Worm (Caenorhabditis elegans) whole organism, young adult: ENCODE results near the gene H12I19.115.
A peak's percentile ranks its signal among the peaks of the same experiment; 100 is the strongest.

ENCODE experiments used
- B0261.1 ChIP-seq: sonication (generic microtip); optimal IDR thresholded peaks from 2 replicates; lab custom pipeline; 2016; ENCODE audit warnings: mild to moderate bottlenecking, missing genetic modification characterization, moderate library complexity, missing compliant biosample characterization
- D2030.7 ChIP-seq: fragments of 200-800 bp; sonication (Bioruptor generic); IDR thresholded peaks from 2 replicates; pipeline ENCODE4 v1.3.6; 2022; ENCODE audit warnings: missing genetic modification reagents, missing genetic modification characterization, missing compliant biosample characterization
- F22D6.2 ChIP-seq: sonication (generic microtip); optimal IDR thresholded peaks from 2 replicates; lab custom pipeline; 2016; ENCODE audit warnings: mild to moderate bottlenecking, missing genetic modification characterization, missing compliant biosample characterization
- F33H1.4 ChIP-seq: fragments of 200-800 bp; sonication (Bioruptor generic); IDR thresholded peaks from 2 replicates; pipeline ENCODE4 v1.3.6; 2022; ENCODE audit warnings: missing genetic modification reagents, missing genetic modification characterization, missing compliant biosample characterization
- F37B4.10 ChIP-seq: fragments of 200-800 bp; sonication (Bioruptor generic); IDR thresholded peaks from 2 replicates; pipeline ENCODE4 v1.3.6; 2022; ENCODE audit warnings: missing genetic modification characterization, missing compliant biosample characterization
- F49E8.2 ChIP-seq: sonication (generic microtip); optimal IDR thresholded peaks from 3 replicates; lab custom pipeline; 2017; ENCODE audit warnings: missing genetic modification characterization, mild to moderate bottlenecking, missing compliant biosample characterization, antibody characterized with exemption, moderate library complexity; ENCODE audit not compliant: insufficient read depth
- F55B11.4 ChIP-seq: sonication (generic microtip); optimal IDR thresholded peaks from 2 replicates; lab custom pipeline; 2016; ENCODE audit warnings: missing compliant biosample characterization, missing genetic modification characterization, borderline replicate concordance; ENCODE audit not compliant: insufficient read depth
- F57A8.1 ChIP-seq: fragments of 200-800 bp; sonication (Bioruptor generic); optimal IDR thresholded peaks from 2 replicates; lab custom pipeline; 2018; ENCODE audit warnings: mild to moderate bottlenecking, missing genetic modification characterization, moderate library complexity, missing compliant biosample characterization
- F57C9.4 ChIP-seq: sonication (generic microtip); optimal IDR thresholded peaks from 2 replicates; lab custom pipeline; 2017; ENCODE audit warnings: mild to moderate bottlenecking, missing genetic modification characterization, missing compliant biosample characterization
- Y53G8AR.9 ChIP-seq: fragments of 200-800 bp; sonication (Bioruptor generic); conservative IDR thresholded peaks from 2 replicates; pipeline ENCODE4 v1.3.6; 2022; ENCODE audit warnings: missing genetic modification reagents, missing genetic modification characterization, missing compliant biosample characterization
- Y67H2A.10 ChIP-seq: fragments of 200-800 bp; sonication (Bioruptor generic); conservative IDR thresholded peaks from 2 replicates; pipeline ENCODE4 v1.3.6; 2022; ENCODE audit warnings: missing genetic modification reagents, missing genetic modification characterization, missing compliant biosample characterization
- Y79H2A.3 ChIP-seq: fragments of 200-800 bp; sonication (Bioruptor generic); conservative IDR thresholded peaks from 2 replicates; pipeline ENCODE4 v1.3.6; 2022; ENCODE audit warnings: missing genetic modification reagents, missing genetic modification characterization, missing compliant biosample characterization
- ama-1 ChIP-seq, 3 experiments: fragments of 150-350 bp in 1 of 3; sonication (generic microtip) in 2 of 3; optimal IDR thresholded peaks; 2 replicates each; lab custom pipeline; 2014 to 2018; ENCODE audit warnings: missing biosample characterization in 2 of 3, missing genetic modification characterization in 2 of 3, missing genetic modification reagents in 2 of 3
- attf-6 ChIP-seq: fragments of 200-800 bp; sonication (Bioruptor generic); IDR thresholded peaks from 2 replicates; pipeline ENCODE4 v1.3.6; 2022; ENCODE audit warnings: missing genetic modification reagents, missing genetic modification characterization, missing compliant biosample characterization
- ceh-100 ChIP-seq: fragments of 200-800 bp; sonication (Bioruptor generic); IDR thresholded peaks from 2 replicates; pipeline ENCODE4 v1.3.6; 2022; ENCODE audit warnings: missing genetic modification reagents, missing genetic modification characterization, missing compliant biosample characterization
- ceh-40 ChIP-seq: fragments of 200-800 bp; sonication (Bioruptor generic); IDR thresholded peaks from 2 replicates; pipeline ENCODE4 v1.3.6; 2022; ENCODE audit warnings: missing genetic modification characterization, missing compliant biosample characterization
- die-1 ChIP-seq: sonication (generic microtip); optimal IDR thresholded peaks from 2 replicates; lab custom pipeline; 2016; ENCODE audit warnings: missing genotype, mild to moderate bottlenecking, missing genetic modification characterization, missing compliant biosample characterization
- dox-1 ChIP-seq: fragments of 200-800 bp; sonication (Bioruptor generic); IDR thresholded peaks from 2 replicates; pipeline ENCODE4 v1.3.6; 2022; ENCODE audit warnings: missing genetic modification reagents, missing genetic modification characterization, missing compliant biosample characterization
- efl-1 ChIP-seq: fragments of 150-350 bp; optimal IDR thresholded peaks from 2 replicates; lab custom pipeline; 2014; ENCODE audit warnings: missing biosample characterization, missing genetic modification reagents, missing genetic modification characterization
- egl-44 ChIP-seq: fragments of 200-800 bp; sonication (Bioruptor generic); IDR thresholded peaks from 2 replicates; pipeline ENCODE4 v1.3.6; 2022; ENCODE audit warnings: missing genetic modification reagents, missing genetic modification characterization, missing compliant biosample characterization
- fkh-3 ChIP-seq: sonication (generic microtip); optimal IDR thresholded peaks from 2 replicates; lab custom pipeline; 2016; ENCODE audit warnings: mild to moderate bottlenecking, missing genetic modification characterization, missing compliant biosample characterization
- hmg-1.2 ChIP-seq: fragments of 200-800 bp; sonication (Bioruptor generic); IDR thresholded peaks from 2 replicates; pipeline ENCODE4 v1.3.6; 2022; ENCODE audit warnings: missing genetic modification reagents, missing genetic modification characterization, missing compliant biosample characterization
- hsf-1 ChIP-seq: fragments of 200-800 bp; sonication (Bioruptor generic); IDR thresholded peaks from 2 replicates; pipeline ENCODE4 v1.3.6; 2022; ENCODE audit warnings: missing genetic modification reagents, missing genetic modification characterization, missing compliant biosample characterization
- lag-1 ChIP-seq: fragments of 200-800 bp; sonication (Bioruptor generic); IDR thresholded peaks from 2 replicates; pipeline ENCODE4 v1.3.6; 2022; ENCODE audit warnings: missing genetic modification reagents, missing genetic modification characterization, missing compliant biosample characterization
- lin-40 ChIP-seq: sonication (generic microtip); optimal IDR thresholded peaks from 2 replicates; lab custom pipeline; 2016; ENCODE audit warnings: missing genetic modification characterization, mild to moderate bottlenecking, missing compliant biosample characterization, missing genotype, missing genetic modification reagents
- lin-54 ChIP-seq: fragments of 200-800 bp; sonication (Bioruptor generic); optimal IDR thresholded peaks from 2 replicates; lab custom pipeline; 2018; ENCODE audit warnings: mild to moderate bottlenecking, missing genetic modification characterization, missing compliant biosample characterization
- lir-1 ChIP-seq: fragments of 200-800 bp; sonication (Bioruptor generic); conservative IDR thresholded peaks from 2 replicates; pipeline ENCODE4 v1.3.6; 2022; ENCODE audit warnings: missing genetic modification reagents, missing genetic modification characterization, missing compliant biosample characterization
- lsl-1 ChIP-seq: fragments of 200-800 bp; sonication (Bioruptor generic); optimal IDR thresholded peaks from 2 replicates; lab custom pipeline; 2018; ENCODE audit warnings: mild to moderate bottlenecking, missing genetic modification characterization, moderate library complexity, missing compliant biosample characterization
- madf-10 ChIP-seq: sonication (generic microtip); optimal IDR thresholded peaks from 2 replicates; lab custom pipeline; 2016; ENCODE audit warnings: mild to moderate bottlenecking, missing genetic modification characterization, missing compliant biosample characterization
- madf-3 ChIP-seq: fragments of 200-800 bp; sonication (Bioruptor generic); IDR thresholded peaks from 2 replicates; pipeline ENCODE4 v1.3.6; 2022; ENCODE audit warnings: missing genetic modification reagents, missing genetic modification characterization, missing compliant biosample characterization
- madf-8 ChIP-seq: fragments of 200-800 bp; sonication (Bioruptor generic); conservative IDR thresholded peaks from 2 replicates; pipeline ENCODE4 v1.3.6; 2022; ENCODE audit warnings: missing genetic modification reagents, missing genetic modification characterization, missing compliant biosample characterization
- mel-28 ChIP-seq: sonication (generic microtip); optimal IDR thresholded peaks from 2 replicates; lab custom pipeline; 2016; ENCODE audit warnings: borderline replicate concordance, mild to moderate bottlenecking, missing genetic modification characterization, missing compliant biosample characterization
- nfya-2 ChIP-seq: fragments of 200-800 bp; sonication (Bioruptor generic); IDR thresholded peaks from 2 replicates; pipeline ENCODE4 v1.3.6; 2022; ENCODE audit warnings: missing genetic modification reagents, missing genetic modification characterization, missing compliant biosample characterization
- nhr-80 ChIP-seq: sonication (generic microtip); optimal IDR thresholded peaks from 2 replicates; lab custom pipeline; 2016; ENCODE audit warnings: missing genetic modification characterization, missing compliant biosample characterization
- pbrm-1 ChIP-seq: fragments of 200-800 bp; sonication (Bioruptor generic); IDR thresholded peaks from 2 replicates; pipeline ENCODE4 v1.3.6; 2022; ENCODE audit warnings: missing genetic modification reagents, missing genetic modification characterization, missing compliant biosample characterization
- repo-1 ChIP-seq: sonication (generic microtip); optimal IDR thresholded peaks from 2 replicates; lab custom pipeline; 2017; ENCODE audit warnings: mild to moderate bottlenecking, missing genetic modification characterization, missing compliant biosample characterization
- rpc-1 ChIP-seq, 2 experiments: fragments of 150-350 bp in 1 of 2; sonication (generic microtip) in 1 of 2; optimal IDR thresholded peaks; 2 replicates each; lab custom pipeline; 2014 to 2018; ENCODE audit warnings: missing biosample characterization in 1 of 2, missing genetic modification characterization in 1 of 2, missing genetic modification reagents in 1 of 2, missing genotype in 1 of 2
- sea-2 ChIP-seq: fragments of 200-800 bp; sonication (Bioruptor generic); IDR thresholded peaks from 2 replicates; pipeline ENCODE4 v1.3.6; 2022; ENCODE audit warnings: missing genetic modification characterization, missing compliant biosample characterization
- snpc-1.1 ChIP-seq: sonication (generic microtip); optimal IDR thresholded peaks from 2 replicates; lab custom pipeline; 2017; ENCODE audit warnings: missing genetic modification characterization, mild to moderate bottlenecking, missing compliant biosample characterization, antibody characterized with exemption, moderate library complexity, missing genotype, missing genetic modification reagents; ENCODE audit not compliant: insufficient read depth
- snpc-1.3 ChIP-seq: sonication (generic microtip); optimal IDR thresholded peaks from 2 replicates; lab custom pipeline; 2017; ENCODE audit warnings: missing genetic modification characterization, mild to moderate bottlenecking, missing compliant biosample characterization, antibody characterized with exemption, moderate library complexity, missing genotype, missing genetic modification reagents; ENCODE audit not compliant: insufficient read depth
- snpc-4 ChIP-seq, 5 experiments: fragments of 150-350 bp in 1 of 5; sonication (generic microtip) in 4 of 5; optimal IDR thresholded peaks; 2 replicates each; lab custom pipeline; 2014 to 2018; ENCODE audit warnings: missing genetic modification characterization in 5 of 5, missing biosample characterization in 3 of 5, antibody characterized with exemption in 2 of 5, mild to moderate bottlenecking in 2 of 5, missing compliant biosample characterization in 2 of 5, missing genotype in 2 of 5, moderate library complexity in 2 of 5, missing genetic modification reagents in 1 of 5
- somi-1 ChIP-seq: fragments of 200-800 bp; sonication (Bioruptor generic); optimal IDR thresholded peaks from 2 replicates; lab custom pipeline; 2018; ENCODE audit warnings: mild to moderate bottlenecking, missing genetic modification characterization, missing compliant biosample characterization
- sptf-2 ChIP-seq: fragments of 200-800 bp; sonication (Bioruptor generic); optimal IDR thresholded peaks from 2 replicates; lab custom pipeline; 2018; ENCODE audit warnings: mild to moderate bottlenecking, missing genetic modification characterization, missing compliant biosample characterization
- tlf-1 ChIP-seq: fragments of 200-800 bp; sonication (Bioruptor generic); optimal IDR thresholded peaks from 2 replicates; lab custom pipeline; 2018; ENCODE audit warnings: mild to moderate bottlenecking, missing genetic modification characterization, missing compliant biosample characterization
- unc-130 ChIP-seq: sonication (generic microtip); optimal IDR thresholded peaks from 2 replicates; lab custom pipeline; 2016; ENCODE audit warnings: missing genetic modification reagents, missing genetic modification characterization, missing compliant biosample characterization
- zfh-2 ChIP-seq: fragments of 200-800 bp; sonication (Bioruptor generic); conservative IDR thresholded peaks from 2 replicates; pipeline ENCODE4 v1.3.6; 2022; ENCODE audit warnings: missing genetic modification reagents, missing genetic modification characterization, missing compliant biosample characterization
- ztf-25 ChIP-seq: fragments of 200-800 bp; sonication (Bioruptor generic); IDR thresholded peaks from 2 replicates; pipeline ENCODE4 v1.3.6; 2022; ENCODE audit warnings: missing genetic modification reagents, missing genetic modification characterization, missing compliant biosample characterization

The H12I19.115 gene

ce11 chrIV:14115556-14115955, 12.1 kb downstream of the H12I19.115 start:
- no peak for TF ChIP-seq hmg-1.2 (GFP tag; lab: Robert Waterston, UW)
- peak; percentile 37 for TF ChIP-seq efl-1 (GFP tag; lab: Kevin White, UChicago)
- TF ChIP-seq somi-1 = no peak
- no peak for TF ChIP-seq zfh-2
- no peak for TF ChIP-seq sptf-2
- no peak for TF ChIP-seq F55B11.4 (tag; lab: Kevin White, UChicago)
- no peak for TF ChIP-seq tlf-1 (GFP tag; lab: Kevin White, UChicago)
- peak; percentile 93 for TF ChIP-seq hsf-1
- peak; percentile 5 for TF ChIP-seq snpc-1.1 (tag; lab: Kevin White, UChicago)
- TF ChIP-seq lir-1 (GFP tag; lab: Robert Waterston, UW) = no peak
- TF ChIP-seq F37B4.10 (GFP tag; lab: Robert Waterston, UW) = no peak
- TF ChIP-seq dox-1 (GFP tag; lab: Robert Waterston, UW) = no peak
- TF ChIP-seq pbrm-1 = no peak
- no peak for TF ChIP-seq fkh-3 (tag; lab: Kevin White, UChicago)
- no peak for TF ChIP-seq lin-40 (tag; lab: Kevin White, UChicago)
- TF ChIP-seq snpc-1.3 (tag; lab: Kevin White, UChicago) = peak; percentile 73
- TF ChIP-seq mel-28 (tag; lab: Kevin White, UChicago) = no peak
- TF ChIP-seq snpc-4 (GFP tag; optimal IDR thresholded peaks at IDR 0.05; lab: Kevin White, UChicago) = peak; percentile 92
- TF ChIP-seq snpc-4 (tag; optimal IDR thresholded peaks at IDR 0.05; lab: Kevin White, UChicago) = peak in 3 of 4 experiments; percentile 90 to 96 (median 96)
- TF ChIP-seq lag-1 (GFP tag; lab: Robert Waterston, UW) = no peak
- no peak for TF ChIP-seq F22D6.2 (tag; lab: Kevin White, UChicago)
- no peak for TF ChIP-seq egl-44 (GFP tag; lab: Robert Waterston, UW)
- TF ChIP-seq ztf-25 (GFP tag; lab: Robert Waterston, UW) = no peak
- TF ChIP-seq ceh-100 = no peak
- no peak for TF ChIP-seq ama-1 (optimal IDR thresholded peaks at IDR 0.05; lab: Kevin White, UChicago)
- TF ChIP-seq ama-1 (GFP tag; optimal IDR thresholded peaks at IDR 0.05; lab: Kevin White, UChicago) = no peak
- TF ChIP-seq rpc-1 (optimal IDR thresholded peaks at IDR 0.05; lab: Kevin White, UChicago) = no peak
- TF ChIP-seq rpc-1 (tag; optimal IDR thresholded peaks at IDR 0.05; lab: Kevin White, UChicago) = no peak
- TF ChIP-seq Y79H2A.3 (GFP tag; lab: Robert Waterston, UW) = no peak
- no peak for TF ChIP-seq repo-1
- TF ChIP-seq lsl-1 (GFP tag; lab: Kevin White, UChicago) = peak; percentile 93
- no peak for TF ChIP-seq Y67H2A.10 (GFP tag; lab: Robert Waterston, UW)
- no peak for TF ChIP-seq F57A8.1
- no peak for TF ChIP-seq Y53G8AR.9 (GFP tag; lab: Robert Waterston, UW)
- TF ChIP-seq nfya-2 (GFP tag; lab: Robert Waterston, UW) = no peak
- TF ChIP-seq madf-8 (GFP tag; lab: Robert Waterston, UW) = peak; percentile 71
- peak; percentile 94 for TF ChIP-seq F33H1.4
- TF ChIP-seq madf-10 (tag; lab: Kevin White, UChicago) = no peak
- TF ChIP-seq lin-54 = peak; percentile 40
- TF ChIP-seq nhr-80 (tag; lab: Kevin White, UChicago) = no peak
- TF ChIP-seq F49E8.2 (tag; lab: Kevin White, UChicago) = peak; percentile 3
- TF ChIP-seq sea-2 (GFP tag; lab: Robert Waterston, UW) = no peak
- peak; percentile 44 for TF ChIP-seq D2030.7 (GFP tag; lab: Robert Waterston, UW)
- no peak for TF ChIP-seq ceh-40 (GFP tag; lab: Robert Waterston, UW)
- peak; percentile 96 for TF ChIP-seq attf-6 (GFP tag; lab: Robert Waterston, UW)
- TF ChIP-seq B0261.1 = no peak
- no peak for TF ChIP-seq madf-3 (GFP tag; lab: Robert Waterston, UW)
- no peak for TF ChIP-seq F57C9.4 (tag; lab: Kevin White, UChicago)
- no peak for TF ChIP-seq unc-130 (GFP tag; lab: Kevin White, UChicago)
- no peak for TF ChIP-seq die-1 (tag; lab: Kevin White, UChicago)
